Fruit fly (Drosophila melanogaster): ENCODE measurements around the gene Tdh.

Tdh gene

DNA sequence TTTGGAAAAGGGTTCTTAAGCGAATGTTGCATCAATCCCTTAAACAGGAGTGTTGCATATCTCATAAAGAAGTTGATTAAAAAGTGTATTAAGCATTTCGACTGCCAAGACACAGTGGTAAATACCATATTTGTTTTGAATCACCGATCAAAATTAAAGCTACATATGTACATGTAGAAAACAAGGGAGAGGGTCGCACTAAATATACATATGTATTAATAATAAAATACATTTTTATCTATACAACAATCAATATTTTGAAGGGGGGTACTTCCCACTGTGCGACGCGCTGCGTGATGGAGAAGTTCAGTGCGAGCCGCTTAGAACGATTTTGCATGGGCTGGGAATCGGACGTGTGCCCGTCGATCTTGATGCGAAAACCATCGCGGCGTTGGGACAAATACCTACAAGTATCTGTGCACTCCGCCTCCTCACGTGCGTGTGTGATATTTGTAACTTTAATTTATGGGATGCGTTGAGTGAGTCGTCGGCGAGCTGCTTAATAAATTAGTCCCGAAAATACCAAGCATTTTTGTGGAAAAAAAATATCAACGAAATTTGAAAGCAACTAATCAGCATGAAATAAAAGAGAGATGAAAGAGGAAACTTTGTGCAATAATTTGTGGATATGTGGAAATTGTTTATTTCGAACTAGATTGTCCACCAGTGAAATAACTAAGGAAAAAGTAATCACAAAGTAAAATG, 21.8 kb upstream of the Tdh start (continued):
- TF ChIP-seq CG7963 (GFP tag; IDR thresholded peaks at IDR 0.05; ENCODE audit: partially characterized antibody): no peak
- 0 out of 3 replicates have a peak, but pooled peaks have one; percentile 15 for TF ChIP-seq hb (GFP tag; IDR thresholded peaks at IDR 0.05; ENCODE audit: partially characterized antibody)
- TF ChIP-seq fru (optimal IDR thresholded peaks at IDR 0.05): no peak
- TF ChIP-seq Deaf1 (tag; optimal IDR thresholded peaks at IDR 0.05): peak; percentile 63
- TF ChIP-seq yki (optimal IDR thresholded peaks at IDR 0.05): no peak
- peak; percentile 88 for TF ChIP-seq Optix (GFP tag; IDR thresholded peaks at IDR 0.05)
- TF ChIP-seq crp (GFP tag; optimal IDR thresholded peaks at IDR 0.05): peak in 1 of 2 experiments; percentile 27
- TF ChIP-seq CG4707 (GFP tag; optimal IDR thresholded peaks at IDR 0.05): peak; percentile 66
- peak; percentile 85 for TF ChIP-seq gsb (GFP tag; IDR thresholded peaks at IDR 0.05)
- TF ChIP-seq Atf6 (GFP tag; IDR thresholded peaks at IDR 0.05): peak; percentile 92
- TF ChIP-seq CG17359 (tag; optimal IDR thresholded peaks at IDR 0.05): peak; percentile 90
- TF ChIP-seq CG10543 (GFP tag; optimal IDR thresholded peaks at IDR 0.05): peak; percentile 9
- peak; percentile 93 for TF ChIP-seq H15 (GFP tag; IDR thresholded peaks at IDR 0.05)
- peak; percentile 69 for TF ChIP-seq CG18764 (GFP tag; optimal IDR thresholded peaks at IDR 0.05)
- TF ChIP-seq CG15269 (tag; optimal IDR thresholded peaks at IDR 0.05): peak; percentile 89
- TF ChIP-seq CG30431 (GFP tag; optimal IDR thresholded peaks at IDR 0.05): peak; percentile 65
- peak; percentile 82 for TF ChIP-seq Taf1 (GFP tag; IDR thresholded peaks at IDR 0.05)
- peak; percentile 83 for TF ChIP-seq ATbp (GFP tag; optimal IDR thresholded peaks at IDR 0.05)
- TF ChIP-seq Hmx (GFP tag; optimal IDR thresholded peaks at IDR 0.05): no peak
- peak; percentile 10 for TF ChIP-seq tx (GFP tag; optimal IDR thresholded peaks at IDR 0.05)
- 0 out of 2 replicates have a peak, but pooled peaks have one; percentile 37 for TF ChIP-seq Poxn (GFP tag; IDR thresholded peaks at IDR 0.05)
- peak; percentile 52; the same call in 1 of the 3 replicates for TF ChIP-seq sr (GFP tag; IDR thresholded peaks at IDR 0.05)
- no peak for TF ChIP-seq Doc3 (GFP tag; IDR thresholded peaks at IDR 0.05; ENCODE audit: partially characterized antibody)
- no peak for TF ChIP-seq hkb (optimal IDR thresholded peaks at IDR 0.05)
- peak; percentile 95 for TF ChIP-seq hkb (GFP tag; IDR thresholded peaks at IDR 0.05)
- peak in 1 of 2 experiments; percentile 33 for TF ChIP-seq Hr78 (GFP tag; optimal IDR thresholded peaks at IDR 0.05)
- peak; percentile 28 for TF ChIP-seq psq (GFP tag; optimal IDR thresholded peaks at IDR 0.05)
- TF ChIP-seq CG8359 (GFP tag; optimal IDR thresholded peaks at IDR 0.05; ENCODE audit: borderline replicate concordance): peak; percentile 58
- peak; percentile 64 for TF ChIP-seq cato (GFP tag; optimal IDR thresholded peaks at IDR 0.05; ENCODE audit: borderline replicate concordance)
- TF ChIP-seq CG11723 (GFP tag; optimal IDR thresholded peaks at IDR 0.05): peak; percentile 54
- peak; percentile 15 for TF ChIP-seq repo (GFP tag; optimal IDR thresholded peaks at IDR 0.05)
- peak; percentile 93 for TF ChIP-seq sob (GFP tag; IDR thresholded peaks at IDR 0.05)
- peak; percentile 78 for TF ChIP-seq trh (GFP tag; optimal IDR thresholded peaks at IDR 0.05)
- TF ChIP-seq knrl (GFP tag; IDR thresholded peaks at IDR 0.05; ENCODE audit: partially characterized antibody): peak; percentile 35; the same call in 1 of the 3 replicates
- peak; percentile 77 for TF ChIP-seq CG6175 (GFP tag; IDR thresholded peaks at IDR 0.05)
- peak; percentile 88 for TF ChIP-seq CG11456 (GFP tag; IDR thresholded peaks at IDR 0.05)
- TF ChIP-seq CG13894 (tag; optimal IDR thresholded peaks at IDR 0.05): peak; percentile 30
- TF ChIP-seq ab (GFP tag; optimal IDR thresholded peaks at IDR 0.05): no peak
- TF ChIP-seq CG1647 (GFP tag; optimal IDR thresholded peaks at IDR 0.05): no peak
- TF ChIP-seq gem (tag; optimal IDR thresholded peaks at IDR 0.05): peak; percentile 92
- TF ChIP-seq CG2712 (tag; optimal IDR thresholded peaks at IDR 0.05): peak; percentile 91
- TF ChIP-seq CG15696 (tag; optimal IDR thresholded peaks at IDR 0.05): peak; percentile 43
